Worm (Caenorhabditis elegans): Measurements from ENCODE around the gene F09C6.12.

DNA sequence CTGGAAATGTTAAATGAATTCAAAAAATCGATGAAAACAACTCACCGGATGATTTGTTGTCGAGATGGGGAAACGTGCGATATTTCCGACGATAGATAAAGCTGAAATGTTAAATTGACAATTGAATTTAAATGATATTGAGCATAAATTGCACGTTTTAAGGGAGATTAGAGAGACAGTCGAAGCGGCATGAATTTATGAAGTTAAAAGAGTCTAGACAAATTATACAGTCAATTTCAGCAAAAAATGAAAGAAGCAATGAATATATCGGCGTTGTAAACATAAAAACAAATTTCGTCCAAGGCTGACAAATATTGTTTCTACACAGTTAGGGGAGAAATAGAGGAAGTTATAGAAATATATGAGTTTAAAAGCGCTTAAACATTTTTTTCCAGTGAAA lies 44.7 kb downstream of the F09C6.12 start, which contains the start of gene Y102A5C.36:
- TF ChIP-seq unc-62 (GFP tag; optimal IDR thresholded peaks at IDR 0.05): no peak
- no peak for TF ChIP-seq dsc-1 (tag; optimal IDR thresholded peaks at IDR 0.05)
- no peak for TF ChIP-seq nhr-77 (tag; optimal IDR thresholded peaks at IDR 0.05)
- TF ChIP-seq fos-1 (tag; optimal IDR thresholded peaks at IDR 0.05): no peak
- no peak for TF ChIP-seq sptf-1 (tag; optimal IDR thresholded peaks at IDR 0.05)
- TF ChIP-seq ztf-4 (tag; optimal IDR thresholded peaks at IDR 0.05): no peak
- no peak for TF ChIP-seq ceh-82 (tag; optimal IDR thresholded peaks at IDR 0.05)
- no peak for TF ChIP-seq nhr-19 (GFP tag; conservative IDR thresholded peaks at IDR 0.05)
- TF ChIP-seq lsy-2 (tag; optimal IDR thresholded peaks at IDR 0.05): no peak

Data from whole organism, L1 larva.